Worm (Caenorhabditis elegans) whole organism, L1 larva: ENCODE data around the gene srj-45.

Experiments
- egl-27 ChIP-seq, 2 experiments: fragments of 150-350 bp in 1 of 2; sonication (generic microtip); optimal IDR thresholded peaks; 3 replicates each; lab custom pipeline; 2017 to 2018; ENCODE audit warnings: missing biosample characterization in 2 of 2, missing genetic modification characterization in 2 of 2, missing genetic modification reagents in 2 of 2
- fkh-10 ChIP-seq: sonication (generic microtip); optimal IDR thresholded peaks from 2 replicates; lab custom pipeline; 2017; ENCODE audit warnings: missing biosample characterization, missing genetic modification reagents, missing genetic modification characterization
- hlh-17 ChIP-seq: fragments of 200-800 bp; sonication (Bioruptor generic); optimal IDR thresholded peaks from 2 replicates; lab custom pipeline; 2018; ENCODE audit warnings: missing genetic modification characterization, mild to moderate bottlenecking, missing compliant biosample characterization, moderate library complexity, borderline replicate concordance
- lin-13 ChIP-seq: fragments of 150-350 bp; optimal IDR thresholded peaks from 2 replicates; lab custom pipeline; 2014; ENCODE audit warnings: missing biosample characterization, missing genetic modification reagents, missing genetic modification characterization
- nhr-12 ChIP-seq: sonication (generic microtip); optimal IDR thresholded peaks from 2 replicates; lab custom pipeline; 2017; ENCODE audit warnings: missing biosample characterization, missing genetic modification characterization
- nhr-90 ChIP-seq: sonication (generic microtip); optimal IDR thresholded peaks from 2 replicates; lab custom pipeline; 2016; ENCODE audit warnings: mild to moderate bottlenecking, missing genetic modification characterization, missing compliant biosample characterization; ENCODE audit not compliant: poor library complexity
- snpc-4 ChIP-seq: fragments of 150-350 bp; optimal IDR thresholded peaks from 2 replicates; lab custom pipeline; 2014; ENCODE audit warnings: missing biosample characterization, missing genetic modification characterization
- sup-37 ChIP-seq: fragments of 200-800 bp; sonication (Bioruptor generic); optimal IDR thresholded peaks from 2 replicates; lab custom pipeline; 2018; ENCODE audit warnings: mild to moderate bottlenecking, missing genetic modification characterization, missing compliant biosample characterization
- tlp-1 ChIP-seq: fragments of 150-350 bp; optimal IDR thresholded peaks from 2 replicates; lab custom pipeline; 2014; ENCODE audit warnings: missing biosample characterization, missing genetic modification characterization
- unc-62 ChIP-seq: fragments of 150-350 bp; optimal IDR thresholded peaks from 2 replicates; lab custom pipeline; 2014; ENCODE audit warnings: missing biosample characterization, missing genetic modification reagents, missing genetic modification characterization
- unc-98 ChIP-seq: fragments of 200-800 bp; sonication (Bioruptor generic); IDR thresholded peaks from 2 replicates; pipeline ENCODE4 v1.3.6; 2022; ENCODE audit warnings: missing genetic modification characterization, missing compliant biosample characterization
- zip-4 ChIP-seq: fragments of 200-800 bp; sonication (Bioruptor generic); optimal IDR thresholded peaks from 2 replicates; lab custom pipeline; 2018; ENCODE audit warnings: mild to moderate bottlenecking, missing genetic modification characterization, moderate library complexity, missing compliant biosample characterization
- ztf-11 ChIP-seq, 2 experiments: sonication (generic microtip); optimal IDR thresholded peaks; 2 replicates each; lab custom pipeline; 2016 to 2017; ENCODE audit warnings: missing genetic modification characterization in 2 of 2, missing biosample characterization in 1 of 2, missing compliant biosample characterization in 1 of 2

DNA sequence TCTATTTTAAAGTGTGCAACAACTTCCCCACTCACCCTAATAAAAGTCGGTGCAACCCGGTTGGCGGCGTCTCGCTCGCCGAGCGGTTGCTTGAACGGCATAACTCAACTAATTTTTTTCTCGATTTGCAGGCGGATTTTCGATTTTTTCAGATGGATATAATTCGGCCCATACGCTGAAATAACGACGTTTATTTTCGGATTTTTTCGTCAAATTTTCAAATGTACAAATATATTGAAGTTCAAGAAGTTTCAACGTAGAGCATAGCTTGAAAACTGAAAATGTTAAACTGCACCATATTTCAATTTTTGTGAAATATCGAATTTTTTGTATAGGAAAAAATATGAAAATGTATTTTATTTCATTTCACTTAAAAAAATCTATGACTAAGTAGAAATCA is 28.6 kb downstream of the srj-45 start, which contains the start of gene ketn-1:
- TF ChIP-seq hlh-17 (GFP tag; lab: Kevin White, UChicago) = no peak
- TF ChIP-seq unc-62 (GFP tag; lab: Kevin White, UChicago) = no peak
- TF ChIP-seq snpc-4 (tag; lab: Kevin White, UChicago) = no peak
- no peak for TF ChIP-seq tlp-1 (tag; lab: Kevin White, UChicago)
- TF ChIP-seq lin-13 = no peak
- TF ChIP-seq unc-98 (GFP tag; lab: Robert Waterston, UW) = no peak
- no peak for TF ChIP-seq zip-4 (GFP tag; lab: Kevin White, UChicago)
- TF ChIP-seq nhr-12 (tag; lab: Kevin White, UChicago) = no peak
- no peak for TF ChIP-seq egl-27 (tag; optimal IDR thresholded peaks at IDR 0.05; lab: Kevin White, UChicago)
- TF ChIP-seq ztf-11 (tag; optimal IDR thresholded peaks at IDR 0.05; lab: Kevin White, UChicago) = no peak
- TF ChIP-seq fkh-10 (GFP tag; lab: Kevin White, UChicago) = no peak
- TF ChIP-seq sup-37 (GFP tag; lab: Kevin White, UChicago) = no peak
- no peak for TF ChIP-seq nhr-90 (tag; lab: Kevin White, UChicago)
